Fruit fly (Drosophila melanogaster) whole organism, embryonic: ENCODE measurements around the gene CG14817.

Experiments
- Adf1 ChIP-seq: fragments of 200-800 bp; sonication (Bioruptor generic); IDR thresholded peaks from 2 replicates; pipeline ENCODE4 v1.3.6; 2022; ENCODE audit warnings: missing biosample characterization, missing genetic modification characterization
- Atf3 ChIP-seq: fragments of 200-800 bp; sonication (Bioruptor generic); optimal IDR thresholded peaks from 3 replicates; lab custom pipeline; 2016; ENCODE audit warnings: missing biosample characterization, missing genetic modification characterization
- Blimp-1 ChIP-seq: fragments of 200-800 bp; sonication (Bioruptor generic); optimal IDR thresholded peaks from 3 replicates; lab custom pipeline; 2018; ENCODE audit warnings: missing biosample characterization, missing genetic modification characterization, mild to moderate bottlenecking, moderate library complexity, missing genetic modification reagents
- C15 ChIP-seq: fragments of 200-800 bp; sonication (Bioruptor generic); IDR thresholded peaks from 3 replicates; pipeline ENCODE4 v1.3.6; 2022; ENCODE audit warnings: missing biosample characterization, missing genetic modification characterization
- CG10147 ChIP-seq: fragments of 200-800 bp; sonication (Bioruptor generic); optimal IDR thresholded peaks from 2 replicates; lab custom pipeline; 2019; ENCODE audit warnings: missing biosample characterization, mild to moderate bottlenecking, missing genetic modification characterization, moderate library complexity
- CG10209 ChIP-seq: fragments of 200-800 bp; sonication (Bioruptor generic); optimal IDR thresholded peaks from 3 replicates; lab custom pipeline; 2017; ENCODE audit warnings: missing biosample characterization, mild to moderate bottlenecking, missing genetic modification characterization, missing genetic modification reagents
- CG1024 ChIP-seq: fragments of 200-800 bp; sonication (Bioruptor generic); IDR thresholded peaks from 2 replicates; pipeline ENCODE4 v1.3.6; 2022; ENCODE audit warnings: missing biosample characterization, missing genetic modification characterization
- CG10366 ChIP-seq: fragments of 200-800 bp; sonication (Bioruptor generic); IDR thresholded peaks from 2 replicates; pipeline ENCODE4 v1.3.6; 2022; ENCODE audit warnings: missing biosample characterization, missing genetic modification characterization
- CG10959 ChIP-seq: fragments of 200-800 bp; sonication (Bioruptor generic); IDR thresholded peaks from 2 replicates; pipeline ENCODE4 v1.3.6; 2022; ENCODE audit warnings: missing biosample characterization, missing genetic modification characterization
- CG12219 ChIP-seq: fragments of 200-800 bp; sonication (Bioruptor generic); optimal IDR thresholded peaks from 3 replicates; lab custom pipeline; 2018; ENCODE audit warnings: missing biosample characterization, mild to moderate bottlenecking, missing genetic modification characterization
- CG12391 ChIP-seq: fragments of 200-800 bp; sonication (Bioruptor generic); optimal IDR thresholded peaks from 3 replicates; lab custom pipeline; 2018; ENCODE audit warnings: missing biosample characterization, mild to moderate bottlenecking, missing genetic modification characterization, moderate library complexity
- CG12769 ChIP-seq: fragments of 200-800 bp; sonication (Bioruptor generic); optimal IDR thresholded peaks from 2 replicates; lab custom pipeline; 2019; ENCODE audit warnings: missing biosample characterization, mild to moderate bottlenecking, missing genetic modification characterization, moderate library complexity
- CG14050 ChIP-seq: fragments of 200-800 bp; sonication (Bioruptor generic); IDR thresholded peaks from 3 replicates; pipeline ENCODE4 v1.3.6; 2022; ENCODE audit warnings: missing biosample characterization, missing genetic modification characterization
- CG14965 ChIP-seq: fragments of 200-800 bp; sonication (Bioruptor generic); optimal IDR thresholded peaks from 2 replicates; lab custom pipeline; 2016; ENCODE audit warnings: missing biosample characterization, missing genetic modification characterization, borderline replicate concordance
- CG1602 ChIP-seq: fragments of 200-800 bp; sonication (Bioruptor generic); optimal IDR thresholded peaks from 3 replicates; lab custom pipeline; 2016; ENCODE audit warnings: missing biosample characterization, missing genetic modification characterization
- CG1603 ChIP-seq: fragments of 200-800 bp; sonication (Bioruptor generic); optimal IDR thresholded peaks from 2 replicates; lab custom pipeline; 2019; ENCODE audit warnings: missing biosample characterization, mild to moderate bottlenecking, missing genetic modification characterization, moderate library complexity
- CG18764 ChIP-seq: fragments of 200-800 bp; sonication (Bioruptor generic); optimal IDR thresholded peaks from 3 replicates; lab custom pipeline; 2016; ENCODE audit warnings: missing biosample characterization, missing genetic modification characterization
- CG2116 ChIP-seq: fragments of 200-800 bp; sonication (Bioruptor generic); optimal IDR thresholded peaks from 3 replicates; lab custom pipeline; 2018; ENCODE audit warnings: missing biosample characterization, mild to moderate bottlenecking, missing genetic modification characterization
- CG30020 ChIP-seq: fragments of 200-800 bp; optimal IDR thresholded peaks from 2 replicates; lab custom pipeline; 2019; ENCODE audit warnings: missing biosample characterization, mild to moderate bottlenecking, missing genetic modification characterization, moderate library complexity
- CG33213 ChIP-seq: fragments of 200-800 bp; sonication (Bioruptor generic); optimal IDR thresholded peaks from 3 replicates; lab custom pipeline; 2016; ENCODE audit warnings: missing biosample characterization, missing genetic modification characterization
- CG4617 ChIP-seq: fragments of 200-800 bp; sonication (Bioruptor generic); optimal IDR thresholded peaks from 3 replicates; lab custom pipeline; 2016; ENCODE audit warnings: missing biosample characterization, missing genetic modification characterization, borderline replicate concordance
- CG6683 ChIP-seq: fragments of 200-800 bp; sonication (Bioruptor generic); optimal IDR thresholded peaks from 2 replicates; lab custom pipeline; 2017; ENCODE audit warnings: missing biosample characterization, mild to moderate bottlenecking, missing genetic modification characterization, missing genetic modification reagents
- CG7987 ChIP-seq: fragments of 200-800 bp; sonication (Bioruptor generic); optimal IDR thresholded peaks from 2 replicates; lab custom pipeline; 2018; ENCODE audit warnings: missing biosample characterization, mild to moderate bottlenecking, missing genetic modification characterization, moderate library complexity
- CG8281 ChIP-seq: fragments of 200-800 bp; sonication (Bioruptor generic); optimal IDR thresholded peaks from 2 replicates; lab custom pipeline; 2018; ENCODE audit warnings: missing biosample characterization, mild to moderate bottlenecking, missing genetic modification characterization, moderate library complexity
- D19A ChIP-seq: fragments of 200-800 bp; optimal IDR thresholded peaks from 3 replicates; lab custom pipeline; 2019; ENCODE audit warnings: missing biosample characterization, mild to moderate bottlenecking, missing genetic modification characterization, moderate library complexity
- D19B ChIP-seq: fragments of 200-800 bp; sonication (Bioruptor generic); optimal IDR thresholded peaks from 2 replicates; lab custom pipeline; 2017; ENCODE audit warnings: missing biosample characterization, mild to moderate bottlenecking, missing genetic modification characterization
- HHEX ChIP-seq: fragments of 200-800 bp; sonication (Bioruptor generic); optimal IDR thresholded peaks from 3 replicates; lab custom pipeline; 2017; ENCODE audit warnings: missing biosample characterization, mild to moderate bottlenecking, missing genetic modification characterization, missing genetic modification reagents
- Hand ChIP-seq: fragments of 200-800 bp; sonication (Bioruptor generic); optimal IDR thresholded peaks from 2 replicates; lab custom pipeline; 2017; ENCODE audit warnings: mild to moderate bottlenecking, missing biosample characterization, missing genetic modification reagents, missing genetic modification characterization
- Hr39 ChIP-seq: fragments of >200 bp; optimal IDR thresholded peaks from 2 replicates; lab custom pipeline; 2017
- Hsf ChIP-seq: fragments of 200-800 bp; sonication (Bioruptor generic); optimal IDR thresholded peaks from 3 replicates; lab custom pipeline; 2016; ENCODE audit warnings: missing biosample characterization, missing genetic modification characterization
- Jarid2 ChIP-seq: fragments of 200-800 bp; sonication (Bioruptor generic); optimal IDR thresholded peaks from 3 replicates; lab custom pipeline; 2017; ENCODE audit warnings: mild to moderate bottlenecking, missing biosample characterization, missing genetic modification reagents, missing genetic modification characterization
- Max ChIP-seq: fragments of 200-800 bp; sonication (Bioruptor generic); optimal IDR thresholded peaks from 2 replicates; lab custom pipeline; 2016; ENCODE audit warnings: missing biosample characterization, mild to moderate bottlenecking, missing genetic modification characterization
- NK7.1 ChIP-seq: fragments of 200-800 bp; sonication (Bioruptor generic); optimal IDR thresholded peaks from 3 replicates; lab custom pipeline; 2016; ENCODE audit warnings: missing biosample characterization, missing genetic modification characterization
- Nf-YC ChIP-seq: fragments of 200-800 bp; optimal IDR thresholded peaks from 3 replicates; lab custom pipeline; 2019; ENCODE audit warnings: missing biosample characterization, mild to moderate bottlenecking, missing genetic modification characterization, moderate library complexity
- ap ChIP-seq: fragments of 200-800 bp; sonication (Bioruptor generic); IDR thresholded peaks from 2 replicates; pipeline ENCODE4 v1.3.6; 2022; ENCODE audit warnings: missing biosample characterization, missing genetic modification characterization
- ase ChIP-seq: fragments of 200-800 bp; sonication (Bioruptor generic); IDR thresholded peaks from 3 replicates; pipeline ENCODE4 v1.3.6; 2022; ENCODE audit warnings: missing biosample characterization, missing genetic modification characterization
- bab2 ChIP-seq: fragments of 200-800 bp; sonication (Bioruptor generic); optimal IDR thresholded peaks from 2 replicates; lab custom pipeline; 2016; ENCODE audit warnings: missing biosample characterization, missing genetic modification characterization
- ci ChIP-seq: fragments of 200-800 bp; sonication (Bioruptor generic); IDR thresholded peaks from 3 replicates; pipeline ENCODE4 v1.3.6; 2022; ENCODE audit warnings: missing biosample characterization, missing genetic modification characterization
- dysf ChIP-seq: fragments of 200-800 bp; sonication (Bioruptor generic); IDR thresholded peaks from 3 replicates; pipeline ENCODE4 v1.3.6; 2022; ENCODE audit warnings: missing biosample characterization, missing genetic modification characterization
- ems ChIP-seq: fragments of 200-800 bp; sonication (Bioruptor generic); optimal IDR thresholded peaks from 3 replicates; lab custom pipeline; 2016; ENCODE audit warnings: missing biosample characterization, missing genetic modification characterization
- esg ChIP-seq: fragments of 200-800 bp; sonication (Bioruptor generic); conservative IDR thresholded peaks from 2 replicates; pipeline ENCODE4 v1.3.6; 2022; ENCODE audit warnings: missing biosample characterization, missing genetic modification characterization
- fd64A ChIP-seq: fragments of 200-800 bp; sonication (Bioruptor generic); optimal IDR thresholded peaks from 3 replicates; lab custom pipeline; 2018; ENCODE audit warnings: missing biosample characterization, mild to moderate bottlenecking, missing genetic modification characterization
- fd96Cb ChIP-seq: fragments of 200-800 bp; sonication (Bioruptor generic); optimal IDR thresholded peaks from 2 replicates; lab custom pipeline; 2018; ENCODE audit warnings: missing biosample characterization, mild to moderate bottlenecking, missing genetic modification characterization, moderate library complexity
- gcm2 ChIP-seq: fragments of 200-800 bp; sonication (Bioruptor generic); optimal IDR thresholded peaks from 2 replicates; lab custom pipeline; 2016; ENCODE audit warnings: missing biosample characterization, missing genetic modification characterization
- gem ChIP-seq: fragments of 200-800 bp; sonication (Bioruptor generic); optimal IDR thresholded peaks from 2 replicates; lab custom pipeline; 2019; ENCODE audit warnings: missing biosample characterization, mild to moderate bottlenecking, missing genetic modification characterization, moderate library complexity
- gro ChIP-seq: fragments of 200-800 bp; sonication (Bioruptor generic); optimal IDR thresholded peaks from 2 replicates; lab custom pipeline; 2016; ENCODE audit warnings: missing biosample characterization, missing genetic modification characterization
- hkb ChIP-seq, 2 experiments: fragments of 200-800 bp in 1 of 2; fragments of >200 bp in 1 of 2; sonication (Bioruptor generic) in 1 of 2; IDR thresholded peaks in 1 of 2; optimal IDR thresholded peaks in 1 of 2; 2 replicates each; pipeline versions ENCODE4 v1.3.6 to Lab custom; 2017 to 2022; ENCODE audit warnings: missing biosample characterization in 1 of 2, missing genetic modification characterization in 1 of 2
- klu ChIP-seq: fragments of 200-800 bp; sonication (Bioruptor generic); IDR thresholded peaks from 2 replicates; pipeline ENCODE4 v1.3.6; 2022; ENCODE audit warnings: missing biosample characterization, missing genetic modification characterization
- peb ChIP-seq: fragments of 200-800 bp; sonication (Bioruptor generic); IDR thresholded peaks from 2 replicates; pipeline ENCODE4 v1.3.6; 2022; ENCODE audit warnings: missing biosample characterization, missing genetic modification characterization
- pum ChIP-seq: fragments of 200-800 bp; sonication (Bioruptor generic); optimal IDR thresholded peaks from 2 replicates; lab custom pipeline; 2016; ENCODE audit warnings: missing biosample characterization, missing genetic modification characterization
- yki ChIP-seq: fragments of >200 bp; optimal IDR thresholded peaks from 3 replicates; lab custom pipeline; 2018

The CG14817 gene

dm6 chrX:1849914-1850313 lies 27.2 kb downstream of the CG14817 start (continued):
- no peak for TF ChIP-seq hkb (optimal IDR thresholded peaks at IDR 0.05; lab: Kevin White, UChicago)
- TF ChIP-seq hkb (GFP tag; IDR thresholded peaks at IDR 0.05; lab: Robert Waterston, UW) = peak; percentile 84
- no peak for TF ChIP-seq C15 (GFP tag; lab: Robert Waterston, UW)
- peak; percentile 43 for TF ChIP-seq CG10959 (GFP tag; lab: Robert Waterston, UW)
- peak; percentile 66 for TF ChIP-seq Nf-YC (tag; lab: Kevin White, UChicago)
- no peak for TF ChIP-seq CG1024 (GFP tag; lab: Robert Waterston, UW)
- peak; percentile 89 for TF ChIP-seq CG12391 (tag; lab: Kevin White, UChicago)
- peak; percentile 36 for TF ChIP-seq Atf3
- peak; percentile 86 for TF ChIP-seq Max (GFP tag; lab: Kevin White, UChicago)
- peak; percentile 92 for TF ChIP-seq Hand (GFP tag; lab: Kevin White, UChicago)
- no peak for TF ChIP-seq yki (lab: Kevin White, UChicago)
- TF ChIP-seq gcm2 = peak; percentile 44
- TF ChIP-seq CG2116 (GFP tag; lab: Kevin White, UChicago) = peak; percentile 35
- TF ChIP-seq gro = peak; percentile 96
- peak; percentile 74 for TF ChIP-seq CG1602 (GFP tag; lab: Kevin White, UChicago)
- peak; percentile 81 for TF ChIP-seq Hsf (GFP tag; lab: Kevin White, UChicago)
- peak; percentile 77 for TF ChIP-seq CG7987 (GFP tag; lab: Kevin White, UChicago)
- peak; percentile 58 for TF ChIP-seq pum (GFP tag; lab: Kevin White, UChicago)
- peak; percentile 85 for TF ChIP-seq D19B
- TF ChIP-seq Jarid2 (GFP tag; lab: Kevin White, UChicago) = peak; percentile 57
- peak; percentile 80 for TF ChIP-seq Blimp-1
- TF ChIP-seq CG18764 (GFP tag; lab: Kevin White, UChicago) = peak; percentile 32
- TF ChIP-seq CG33213 (GFP tag; lab: Kevin White, UChicago) = peak; percentile 67
- TF ChIP-seq klu (GFP tag; lab: Robert Waterston, UW) = peak; percentile 62; the same call in 1 of the 2 replicates
- TF ChIP-seq Adf1 (GFP tag; lab: Robert Waterston, UW) = peak; percentile 69
- TF ChIP-seq fd96Cb (tag; lab: Kevin White, UChicago) = peak; percentile 73
- peak; percentile 74; the same call in 2 of the 3 replicates for TF ChIP-seq ci (GFP tag; lab: Robert Waterston, UW)
- TF ChIP-seq ase (GFP tag; lab: Robert Waterston, UW) = peak; percentile 59; the same call in 2 of the 3 replicates
- TF ChIP-seq fd64A (GFP tag; lab: Kevin White, UChicago) = peak; percentile 56
- TF ChIP-seq HHEX (GFP tag; lab: Kevin White, UChicago) = peak; percentile 90
- TF ChIP-seq peb (GFP tag; lab: Robert Waterston, UW) = peak; percentile 37; the same call in 1 of the 2 replicates
- peak; percentile 61; the same call in 2 of the 3 replicates for TF ChIP-seq CG14050 (GFP tag; lab: Robert Waterston, UW)
- peak; percentile 76 for TF ChIP-seq CG10366 (GFP tag; lab: Robert Waterston, UW)
- no peak for TF ChIP-seq ap (GFP tag; lab: Robert Waterston, UW)
- peak; percentile 62 for TF ChIP-seq CG8281
- TF ChIP-seq CG10209 = peak; percentile 85
- peak; percentile 79 for TF ChIP-seq bab2 (GFP tag; lab: Kevin White, UChicago)
- TF ChIP-seq esg = peak; percentile 67
- peak; percentile 89 for TF ChIP-seq CG10147 (GFP tag; lab: Kevin White, UChicago)
- TF ChIP-seq CG4617 = peak; percentile 17
- TF ChIP-seq CG30020 (tag; lab: Kevin White, UChicago) = peak; percentile 20
- peak; percentile 94 for TF ChIP-seq gem (tag; lab: Kevin White, UChicago)
- TF ChIP-seq NK7.1 (GFP tag; lab: Kevin White, UChicago) = peak; percentile 21
- peak; percentile 80 for TF ChIP-seq CG6683
- peak; percentile 95 for TF ChIP-seq CG12769 (tag; lab: Kevin White, UChicago)
- TF ChIP-seq CG14965 (GFP tag; lab: Kevin White, UChicago) = no peak
- TF ChIP-seq D19A (tag; lab: Kevin White, UChicago) = peak; percentile 81
- no peak for TF ChIP-seq Hr39 (lab: Kevin White, UChicago)
- TF ChIP-seq CG1603 (tag; lab: Kevin White, UChicago) = peak; percentile 80
- peak; percentile 87 for TF ChIP-seq dysf (GFP tag; lab: Robert Waterston, UW)
- TF ChIP-seq CG12219 (GFP tag; lab: Kevin White, UChicago) = peak; percentile 85
- peak; percentile 78 for TF ChIP-seq ems (GFP tag; lab: Kevin White, UChicago)
